3 fruit fly cellular contexts compared by ENCODE assay signal in the genomic region with DNA sequence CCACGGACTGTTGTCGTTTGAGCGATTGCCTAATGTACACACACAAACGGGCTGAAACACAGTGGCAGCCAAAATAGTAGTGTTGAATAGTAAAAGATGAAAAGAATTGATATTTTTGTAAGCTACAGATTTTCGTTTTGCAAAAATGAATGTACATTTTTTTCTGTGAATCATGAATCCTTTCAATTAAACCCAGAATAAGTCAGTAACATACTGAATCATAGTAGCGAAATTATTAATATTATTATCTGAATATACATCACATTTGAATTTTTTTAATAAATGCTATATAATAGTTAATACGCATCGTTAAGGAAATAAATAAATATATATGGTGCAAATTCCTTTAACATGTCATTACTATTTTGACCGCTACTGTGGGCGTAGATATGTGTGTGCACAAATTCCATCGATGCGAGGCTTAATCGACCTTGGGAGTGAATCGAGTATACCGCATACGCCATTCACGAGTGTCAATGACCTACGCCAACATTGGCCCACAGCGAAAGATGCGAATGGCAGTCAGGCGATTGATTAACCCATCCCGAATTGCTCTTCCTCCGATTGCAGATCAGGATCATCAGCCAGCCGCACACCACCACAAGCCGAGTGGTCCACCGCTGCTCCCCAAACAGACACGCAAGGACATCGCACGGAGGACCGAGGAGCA.
TF ChIP-seq lines count a peak whose summit lies in the region.

No protein-coding gene starts in this region.

TF ChIP-seq in whole organism, embryonic, 481 proteins besides CTCF, POLR2A, EP300 and RAD21 (continued from another document and continues in another):
- TF ChIP-seq maf-S (GFP tag; optimal IDR thresholded peaks at IDR 0.05; lab: Kevin White, UChicago) (no peak), Ets65A (GFP tag; lab: Kevin White, UChicago) (peak; percentile 89), CG17361 (GFP tag; IDR thresholded peaks at IDR 0.05; lab: Robert Waterston, UW) (no peak; the same call in 2 of the 3 replicates), CG1832 (GFP tag; optimal IDR thresholded peaks at IDR 0.05; lab: Kevin White, UChicago) (no peak), chinmo (GFP tag; IDR thresholded peaks at IDR 0.05; lab: Robert Waterston, UW; ENCODE audit: partially characterized antibody) (peak; percentile 64; the same call in 1 of the 4 replicates), H15 (GFP tag; IDR thresholded peaks at IDR 0.05; lab: Robert Waterston, UW) (no peak), CG30020 (tag; optimal IDR thresholded peaks at IDR 0.05; lab: Kevin White, UChicago) (no peak), lilli (GFP tag; optimal IDR thresholded peaks at IDR 0.05; lab: Kevin White, UChicago) (no peak), lov (optimal IDR thresholded peaks at IDR 0.05; lab: Kevin White, UChicago) (no peak), lov (GFP tag; IDR thresholded peaks at IDR 0.05; lab: Robert Waterston, UW) (no peak), CG15696 (tag; optimal IDR thresholded peaks at IDR 0.05; lab: Kevin White, UChicago) (no peak), NC2α (GFP tag; optimal IDR thresholded peaks at IDR 0.05; lab: Kevin White, UChicago) (no peak), Mes4 (GFP tag; optimal IDR thresholded peaks at IDR 0.05; lab: Kevin White, UChicago) (no peak), vnd (GFP tag; IDR thresholded peaks at IDR 0.05; lab: Robert Waterston, UW; ENCODE audit: partially characterized antibody) (no peak), amos (GFP tag; IDR thresholded peaks at IDR 0.05; lab: Robert Waterston, UW; ENCODE audit: partially characterized antibody) (no peak), CG2678 (tag; optimal IDR thresholded peaks at IDR 0.05; lab: Kevin White, UChicago) (no peak), ken (GFP tag; IDR thresholded peaks at IDR 0.05; lab: Robert Waterston, UW) (0 out of 3 replicates have a peak, but pooled peaks have one; percentile 4), sens (GFP tag; lab: Kevin White, UChicago) (peak; percentile 78), gce (GFP tag; IDR thresholded peaks at IDR 0.05; lab: Robert Waterston, UW) (no peak), CG8944 (GFP tag; optimal IDR thresholded peaks at IDR 0.05; lab: Kevin White, UChicago) (no peak), lola (GFP tag; optimal IDR thresholded peaks at IDR 0.05; lab: Kevin White, UChicago) (peak in 1 of 3 experiments; percentile 44), HLH4C (GFP tag; IDR thresholded peaks at IDR 0.05; lab: Robert Waterston, UW; ENCODE audit: partially characterized antibody) (no peak), tll (GFP tag; optimal IDR thresholded peaks at IDR 0.05; lab: Kevin White, UChicago) (no peak), jumu (GFP tag; optimal IDR thresholded peaks at IDR 0.05; lab: Kevin White, UChicago) (no peak), CG13296 (GFP tag; optimal IDR thresholded peaks at IDR 0.05; lab: Kevin White, UChicago) (peak; percentile 79), dati (GFP tag; IDR thresholded peaks at IDR 0.05; lab: Robert Waterston, UW) (no peak), CG6813 (GFP tag; optimal IDR thresholded peaks at IDR 0.05; lab: Kevin White, UChicago) (no peak), CG9817 (tag; optimal IDR thresholded peaks at IDR 0.05; lab: Kevin White, UChicago) (peak; percentile 67), sc (optimal IDR thresholded peaks at IDR 0.05; lab: Kevin White, UChicago) (no peak), sc (GFP tag; optimal IDR thresholded peaks at IDR 0.05; lab: Kevin White, UChicago) (peak; percentile 54), CHES-1-like (GFP tag; optimal IDR thresholded peaks at IDR 0.05; lab: Kevin White, UChicago) (no peak), Sry-β (GFP tag; optimal IDR thresholded peaks at IDR 0.05; lab: Kevin White, UChicago) (no peak), peb (GFP tag; IDR thresholded peaks at IDR 0.05; lab: Robert Waterston, UW) (no peak), CG2889 (GFP tag; IDR thresholded peaks at IDR 0.05; lab: Robert Waterston, UW) (no peak), CG3281 (GFP tag; optimal IDR thresholded peaks at IDR 0.05; lab: Kevin White, UChicago) (peak; percentile 83), bowl (GFP tag; IDR thresholded peaks at IDR 0.05; lab: Robert Waterston, UW) (no peak), CG10979 (tag; optimal IDR thresholded peaks at IDR 0.05; lab: Kevin White, UChicago) (peak; percentile 60), danr (GFP tag; IDR thresholded peaks at IDR 0.05; lab: Robert Waterston, UW) (no peak), esg (GFP tag; conservative IDR thresholded peaks at IDR 0.05; lab: Robert Waterston, UW) (peak; percentile 54), stwl (tag; optimal IDR thresholded peaks at IDR 0.05; lab: Kevin White, UChicago) (no peak), CG3407 (GFP tag; optimal IDR thresholded peaks at IDR 0.05; lab: Kevin White, UChicago) (no peak), Meics (GFP tag; optimal IDR thresholded peaks at IDR 0.05; lab: Kevin White, UChicago) (peak; percentile 78)

TF ChIP-seq in whole organism, prepupa, 60 proteins besides CTCF, POLR2A, EP300 and RAD21 (continued from another document):
- TF ChIP-seq CG8119 (GFP tag; IDR thresholded peaks at IDR 0.05; lab: Robert Waterston, UW) = peak; percentile 66; the same call in 2 of the 3 replicates
- peak; percentile 75 for TF ChIP-seq CG15336 (GFP tag; IDR thresholded peaks at IDR 0.05; lab: Robert Waterston, UW)
- peak; percentile 17 for TF ChIP-seq CG11902 (GFP tag; optimal IDR thresholded peaks at IDR 0.05; lab: Kevin White, UChicago)
- no peak for TF ChIP-seq acj6 (GFP tag; optimal IDR thresholded peaks at IDR 0.05; lab: Kevin White, UChicago)

TF ChIP-seq in whole organism, pupa, 21 proteins besides CTCF, POLR2A, EP300 and RAD21 (continued from another document):
- TF ChIP-seq Snoo (tag; optimal IDR thresholded peaks at IDR 0.05; lab: Kevin White, UChicago) (no peak), Pif1B (GFP tag; optimal IDR thresholded peaks at IDR 0.05; lab: Kevin White, UChicago) (no peak)
